Worm (Caenorhabditis elegans) whole organism, L3 larva: ENCODE results near the gene F18E3.11.

Experiments used
- ama-1 ChIP-seq: fragments of 150-350 bp; optimal IDR thresholded peaks from 2 replicates; lab custom pipeline; 2018
- nhr-12 ChIP-seq: fragments of 150-350 bp; optimal IDR thresholded peaks from 2 replicates; lab custom pipeline; 2014; ENCODE audit warnings: missing biosample characterization, missing genetic modification characterization
- nhr-76 ChIP-seq: fragments of 150-350 bp; sonication (generic microtip); optimal IDR thresholded peaks from 5 replicates; lab custom pipeline; 2014; ENCODE audit warnings: missing biosample characterization, missing genetic modification characterization

ce11 chrV:7460898-7461297 is 47.6 kb downstream of the F18E3.11 start, which contains the start of gene srh-92:
- TF ChIP-seq nhr-12: no peak
- TF ChIP-seq ama-1 (lab: Kevin White, UChicago): no peak
- no peak for TF ChIP-seq nhr-76 (tag; lab: Kevin White, UChicago)
